Fruit fly (Drosophila melanogaster): ENCODE results near the gene CG46525.

dm6 chr3L:17428779-17429178 is 46.2 kb upstream of the CG46525 start, which contains the start of gene Gorab:
- TF ChIP-seq pan (optimal IDR thresholded peaks at IDR 0.05) (no peak), Hr78 (GFP tag; optimal IDR thresholded peaks at IDR 0.05) (no peak), sv (GFP tag; optimal IDR thresholded peaks at IDR 0.05) (peak; percentile 87), fru (GFP tag; optimal IDR thresholded peaks at IDR 0.05) (peak; percentile 80), Dfd (GFP tag; optimal IDR thresholded peaks at IDR 0.05) (no peak), lola (GFP tag; optimal IDR thresholded peaks at IDR 0.05) (no peak), foxo (GFP tag; optimal IDR thresholded peaks at IDR 0.05) (peak in 1 of 2 experiments; percentile 87)

Data from whole organism, wandering third instar larva.